Fruit fly (Drosophila melanogaster): Measurements from ENCODE around the gene CG1074.

DNA sequence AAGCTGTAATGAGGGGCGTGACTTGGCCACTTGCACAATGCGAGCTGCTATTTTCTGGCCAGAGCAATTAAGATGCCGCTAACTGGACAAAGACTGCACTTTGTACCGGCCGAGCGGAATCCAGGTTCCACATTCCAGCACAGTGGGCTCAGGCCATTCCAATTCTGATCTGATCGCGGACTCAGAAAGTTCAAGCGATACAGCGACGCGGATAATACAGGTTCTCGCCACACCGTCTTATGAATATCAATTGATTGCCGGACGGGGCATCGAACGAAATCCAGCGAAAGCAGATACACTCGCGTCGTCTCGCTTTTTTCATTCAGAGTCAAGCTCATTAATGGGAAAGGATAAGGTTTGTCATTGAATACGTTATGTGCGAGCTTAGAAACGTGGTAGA, 35.2 kb downstream of the CG1074 start:
- TF ChIP-seq CG8478 (optimal IDR thresholded peaks at IDR 0.05) (no peak), CTCF (optimal IDR thresholded peaks at IDR 0.05) (no peak)
